Fruit fly (Drosophila melanogaster) whole organism, prepupa: ENCODE measurements around the gene S6KL.
A peak's percentile ranks its signal among the peaks of the same experiment; 100 is the strongest.

Experiments used
- Blimp-1 ChIP-seq: fragments of 200-800 bp; sonication (Bioruptor generic); optimal IDR thresholded peaks from 3 replicates; lab custom pipeline; 2017; ENCODE audit warnings: missing biosample characterization, missing genetic modification characterization, mild to moderate bottlenecking, moderate library complexity, missing genetic modification reagents
- CG10669 ChIP-seq: fragments of 200-800 bp; sonication (Bioruptor generic); optimal IDR thresholded peaks from 3 replicates; lab custom pipeline; 2018; ENCODE audit warnings: missing biosample characterization, mild to moderate bottlenecking, missing genetic modification characterization, moderate library complexity
- CG11294 ChIP-seq: fragments of 200-800 bp; sonication (Bioruptor generic); IDR thresholded peaks from 2 replicates; pipeline ENCODE4 v1.3.6; 2022; ENCODE audit warnings: missing biosample characterization, missing genetic modification characterization
- CG11902 ChIP-seq: fragments of 200-800 bp; sonication (Bioruptor generic); optimal IDR thresholded peaks from 3 replicates; lab custom pipeline; 2016; ENCODE audit warnings: missing biosample characterization, missing genetic modification characterization
- CG15336 ChIP-seq: fragments of 200-800 bp; sonication (Bioruptor generic); IDR thresholded peaks from 2 replicates; pipeline ENCODE4 v1.3.6; 2022; ENCODE audit warnings: missing biosample characterization, missing genetic modification characterization
- CG1621 ChIP-seq: fragments of 200-800 bp; sonication (Bioruptor generic); optimal IDR thresholded peaks from 3 replicates; lab custom pipeline; 2018; ENCODE audit warnings: missing biosample characterization, mild to moderate bottlenecking, missing genetic modification characterization
- CG16779 ChIP-seq: fragments of 200-800 bp; sonication (Bioruptor generic); optimal IDR thresholded peaks from 3 replicates; lab custom pipeline; 2017; ENCODE audit warnings: missing biosample characterization, mild to moderate bottlenecking, missing genetic modification characterization
- CG3032 ChIP-seq: fragments of 200-800 bp; optimal IDR thresholded peaks from 2 replicates; lab custom pipeline; 2019; ENCODE audit warnings: missing biosample characterization, mild to moderate bottlenecking, missing genetic modification characterization, moderate library complexity
- CG32006 ChIP-seq: fragments of 200-800 bp; sonication (Bioruptor generic); optimal IDR thresholded peaks from 3 replicates; lab custom pipeline; 2017; ENCODE audit warnings: missing biosample characterization, mild to moderate bottlenecking, missing genetic modification characterization
- CG34406 ChIP-seq: fragments of 200-800 bp; sonication (Bioruptor generic); optimal IDR thresholded peaks from 3 replicates; lab custom pipeline; 2016; ENCODE audit warnings: missing biosample characterization, missing genetic modification characterization
- CG3919 ChIP-seq: fragments of 200-800 bp; sonication (Bioruptor generic); optimal IDR thresholded peaks from 3 replicates; lab custom pipeline; 2016; ENCODE audit warnings: missing biosample characterization, missing genetic modification characterization
- CG4318 ChIP-seq: fragments of 200-800 bp; sonication (Bioruptor generic); optimal IDR thresholded peaks from 3 replicates; lab custom pipeline; 2017; ENCODE audit warnings: missing biosample characterization, mild to moderate bottlenecking, missing genetic modification characterization
- CG6276 ChIP-seq: fragments of 200-800 bp; sonication (Bioruptor generic); optimal IDR thresholded peaks from 2 replicates; lab custom pipeline; 2017; ENCODE audit warnings: missing biosample characterization, mild to moderate bottlenecking, missing genetic modification characterization
- CG6792 ChIP-seq: fragments of 200-800 bp; sonication (Bioruptor generic); optimal IDR thresholded peaks from 3 replicates; lab custom pipeline; 2016; ENCODE audit warnings: missing biosample characterization, missing genetic modification characterization
- CG6808 ChIP-seq: fragments of 200-800 bp; sonication (Bioruptor generic); optimal IDR thresholded peaks from 3 replicates; lab custom pipeline; 2017; ENCODE audit warnings: missing biosample characterization, missing genetic modification characterization, mild to moderate bottlenecking, moderate library complexity, missing genetic modification reagents
- CG6854 ChIP-seq: fragments of 200-800 bp; sonication (Bioruptor generic); optimal IDR thresholded peaks from 2 replicates; lab custom pipeline; 2017; ENCODE audit warnings: missing biosample characterization, mild to moderate bottlenecking, missing genetic modification characterization
- CG7368 ChIP-seq: fragments of 200-800 bp; sonication (Bioruptor generic); optimal IDR thresholded peaks from 3 replicates; lab custom pipeline; 2016; ENCODE audit warnings: missing biosample characterization, missing genetic modification characterization
- CG8119 ChIP-seq: fragments of 200-800 bp; sonication (Bioruptor generic); IDR thresholded peaks from 3 replicates; pipeline ENCODE4 v1.3.6; 2022; ENCODE audit warnings: missing biosample characterization, missing genetic modification characterization
- CG8319 ChIP-seq: fragments of 200-800 bp; sonication (Bioruptor generic); optimal IDR thresholded peaks from 3 replicates; lab custom pipeline; 2016; ENCODE audit warnings: missing biosample characterization, missing genetic modification characterization
- CG8632 ChIP-seq: fragments of 200-800 bp; sonication (Bioruptor generic); optimal IDR thresholded peaks from 3 replicates; lab custom pipeline; 2016; ENCODE audit warnings: missing biosample characterization, missing genetic modification characterization
- CG9139 ChIP-seq: fragments of 200-800 bp; sonication (Bioruptor generic); optimal IDR thresholded peaks from 3 replicates; lab custom pipeline; 2017; ENCODE audit warnings: missing biosample characterization, mild to moderate bottlenecking, missing genetic modification characterization
- Eip75B ChIP-seq: fragments of 200-800 bp; sonication (Bioruptor generic); optimal IDR thresholded peaks from 3 replicates; lab custom pipeline; 2016; ENCODE audit warnings: missing biosample characterization, missing genetic modification characterization
- Eip93F ChIP-seq: fragments of 200-800 bp; sonication (Bioruptor generic); optimal IDR thresholded peaks from 2 replicates; lab custom pipeline; 2016; ENCODE audit warnings: missing biosample characterization, mild to moderate bottlenecking, missing genetic modification characterization
- Ets21C ChIP-seq: fragments of 200-800 bp; sonication (Bioruptor generic); optimal IDR thresholded peaks from 3 replicates; lab custom pipeline; 2016; ENCODE audit warnings: missing biosample characterization, missing genetic modification characterization
- Ets96B ChIP-seq: fragments of 200-800 bp; optimal IDR thresholded peaks from 2 replicates; lab custom pipeline; 2019; ENCODE audit warnings: missing biosample characterization, mild to moderate bottlenecking, missing genetic modification characterization, moderate library complexity
- Gug ChIP-seq: fragments of 200-800 bp; sonication (Bioruptor generic); IDR thresholded peaks from 2 replicates; pipeline ENCODE4 v1.3.6; 2022; ENCODE audit warnings: missing biosample characterization, missing genetic modification characterization
- Hr38 ChIP-seq: sonication (Bioruptor generic); optimal IDR thresholded peaks from 2 replicates; lab custom pipeline; 2016; ENCODE audit warnings: missing biosample characterization, missing genetic modification characterization
- Hr4 ChIP-seq: fragments of 200-800 bp; sonication (Bioruptor generic); optimal IDR thresholded peaks from 3 replicates; lab custom pipeline; 2016; ENCODE audit warnings: missing biosample characterization, missing genetic modification characterization
- Lpt ChIP-seq: fragments of 200-800 bp; sonication (Bioruptor generic); optimal IDR thresholded peaks from 3 replicates; lab custom pipeline; 2016; ENCODE audit warnings: missing biosample characterization, missing genetic modification characterization
- Smox ChIP-seq: fragments of 200-800 bp; sonication (Bioruptor generic); optimal IDR thresholded peaks from 3 replicates; lab custom pipeline; 2016; ENCODE audit warnings: missing biosample characterization, missing genetic modification characterization
- Sox102F ChIP-seq: fragments of 200-800 bp; sonication (Bioruptor generic); optimal IDR thresholded peaks from 2 replicates; lab custom pipeline; 2016; ENCODE audit warnings: missing biosample characterization, mild to moderate bottlenecking, missing genetic modification characterization
- Sox14 ChIP-seq: fragments of 200-800 bp; sonication (Bioruptor generic); optimal IDR thresholded peaks from 3 replicates; lab custom pipeline; 2016; ENCODE audit warnings: missing biosample characterization, missing genetic modification characterization
- achi ChIP-seq: fragments of 200-800 bp; sonication (Bioruptor generic); optimal IDR thresholded peaks from 3 replicates; lab custom pipeline; 2016; ENCODE audit warnings: missing biosample characterization, missing genetic modification characterization
- acj6 ChIP-seq: fragments of 200-800 bp; sonication (Bioruptor generic); optimal IDR thresholded peaks from 3 replicates; lab custom pipeline; 2016; ENCODE audit warnings: missing biosample characterization, missing genetic modification characterization
- cyc ChIP-seq: fragments of 200-800 bp; sonication (Bioruptor generic); optimal IDR thresholded peaks from 3 replicates; lab custom pipeline; 2016; ENCODE audit warnings: missing biosample characterization, missing genetic modification characterization
- eg ChIP-seq: fragments of 200-800 bp; sonication (Bioruptor generic); IDR thresholded peaks from 3 replicates; pipeline ENCODE4 v1.3.6; 2022; ENCODE audit warnings: missing biosample characterization, missing genetic modification characterization
- esn ChIP-seq: fragments of 200-800 bp; sonication (Bioruptor generic); optimal IDR thresholded peaks from 2 replicates; lab custom pipeline; 2016; ENCODE audit warnings: missing biosample characterization, mild to moderate bottlenecking, missing genetic modification characterization, moderate library complexity
- fd85E ChIP-seq: fragments of 200-800 bp; sonication (Bioruptor generic); optimal IDR thresholded peaks from 3 replicates; lab custom pipeline; 2016; ENCODE audit warnings: missing biosample characterization, missing genetic modification characterization
- fkh ChIP-seq: fragments of 200-800 bp; sonication (Bioruptor generic); optimal IDR thresholded peaks from 3 replicates; lab custom pipeline; 2017; ENCODE audit warnings: missing biosample characterization, mild to moderate bottlenecking, missing genetic modification characterization, moderate library complexity
- lz ChIP-seq: fragments of 200-800 bp; sonication (Bioruptor generic); optimal IDR thresholded peaks from 3 replicates; lab custom pipeline; 2016; ENCODE audit warnings: missing biosample characterization, missing genetic modification characterization
- salr ChIP-seq, 2 experiments: fragments of 200-800 bp; sonication (Bioruptor generic); optimal IDR thresholded peaks; 3 replicates each; lab custom pipeline; 2016 to 2018; ENCODE audit warnings: missing biosample characterization in 2 of 2, missing genetic modification characterization in 2 of 2, mild to moderate bottlenecking in 1 of 2
- spab ChIP-seq: fragments of 200-800 bp; sonication (Bioruptor generic); optimal IDR thresholded peaks from 2 replicates; lab custom pipeline; 2017; ENCODE audit warnings: missing biosample characterization, mild to moderate bottlenecking, missing genetic modification characterization, missing genetic modification reagents
- ss ChIP-seq, 2 experiments: fragments of 200-800 bp; sonication (Bioruptor generic); optimal IDR thresholded peaks; 2 replicates in 1 of 2; 3 replicates in 1 of 2; lab custom pipeline; 2017 to 2018; ENCODE audit warnings: mild to moderate bottlenecking in 2 of 2, missing biosample characterization in 2 of 2, missing genetic modification characterization in 2 of 2, moderate library complexity in 1 of 2
- svp ChIP-seq: fragments of 200-800 bp; sonication (Bioruptor generic); peaks from one replicate; lab custom pipeline; 2016; ENCODE audit warnings: missing biosample characterization, missing genetic modification characterization
- topi ChIP-seq: fragments of 200-800 bp; sonication (Bioruptor generic); optimal IDR thresholded peaks from 3 replicates; lab custom pipeline; 2016; ENCODE audit warnings: missing biosample characterization, missing genetic modification characterization
- vri ChIP-seq: fragments of 200-800 bp; sonication (Bioruptor generic); optimal IDR thresholded peaks from 3 replicates; lab custom pipeline; 2016; ENCODE audit warnings: missing biosample characterization, mild to moderate bottlenecking, missing genetic modification characterization

The S6KL gene

dm6 chrX:18843229-18844033 is 55.2 kb downstream of the S6KL start, which contains the start of gene htk (continued):
- no peak for TF ChIP-seq CG32006
- peak; percentile 57 for TF ChIP-seq svp
- TF ChIP-seq Sox14 (GFP tag; lab: Kevin White, UChicago) = peak; percentile 40
- TF ChIP-seq CG6854 = peak; percentile 7
- no peak for TF ChIP-seq CG4318 (GFP tag; lab: Kevin White, UChicago)
- peak; percentile 40 for TF ChIP-seq acj6 (GFP tag; lab: Kevin White, UChicago)
- TF ChIP-seq CG34406 = no peak
- no peak for TF ChIP-seq CG11294 (GFP tag; lab: Robert Waterston, UW)
- no peak for TF ChIP-seq CG8319 (GFP tag; lab: Kevin White, UChicago)

dm6 chrX:18848338-18849021 is 60.2 kb downstream of the S6KL start, which contains the start of gene shop:
Gene shop (minus strand): TSS chrX:18848566.
- TF ChIP-seq CG6276 (GFP tag; lab: Kevin White, UChicago) (peak; percentile 84), CG8319 (GFP tag; lab: Kevin White, UChicago) (peak; percentile 73), CG3919 (peak; percentile 87), esn (GFP tag; lab: Kevin White, UChicago) (peak; percentile 92), spab (peak; percentile 72), Smox (GFP tag; lab: Kevin White, UChicago) (peak; percentile 89), Ets21C (GFP tag; lab: Kevin White, UChicago) (peak; percentile 82), CG15336 (GFP tag; lab: Robert Waterston, UW) (peak; percentile 75), CG9139 (peak; percentile 78), achi (GFP tag; lab: Kevin White, UChicago) (peak; percentile 88), CG1621 (tag; lab: Kevin White, UChicago) (peak; percentile 63), CG11294 (GFP tag; lab: Robert Waterston, UW) (peak; percentile 44; the same call in 1 of the 2 replicates), Sox102F (GFP tag; lab: Kevin White, UChicago) (peak; percentile 82), vri (peak; percentile 72), CG3032 (tag; lab: Kevin White, UChicago) (peak; percentile 85), Eip75B (GFP tag; lab: Kevin White, UChicago) (peak; percentile 87), CG8119 (peak; percentile 87), ss (GFP tag; optimal IDR thresholded peaks at IDR 0.05; lab: Kevin White, UChicago) (peak; percentile 77 to 85), CG11902 (GFP tag; lab: Kevin White, UChicago) (peak; percentile 83), fd85E (peak; percentile 66), CG6854 (peak; percentile 58), CG6792 (GFP tag; lab: Kevin White, UChicago) (peak; percentile 85), Ets96B (tag; lab: Kevin White, UChicago) (peak; percentile 81), Blimp-1 (GFP tag; lab: Kevin White, UChicago) (peak; percentile 73), CG8632 (peak; percentile 88), CG7368 (GFP tag; lab: Kevin White, UChicago) (peak; percentile 76), CG10669 (peak; percentile 87), CG6808 (peak; percentile 86), Hr4 (GFP tag; lab: Kevin White, UChicago) (peak; percentile 87), Lpt (GFP tag; lab: Kevin White, UChicago) (peak; percentile 82), salr (GFP tag; optimal IDR thresholded peaks at IDR 0.05; lab: Kevin White, UChicago) (peak; percentile 56 to 87), cyc (GFP tag; lab: Kevin White, UChicago) (peak; percentile 87), Gug (GFP tag; lab: Robert Waterston, UW) (peak; percentile 68), CG32006 (peak; percentile 94), lz (GFP tag; lab: Kevin White, UChicago) (peak; percentile 93), Hr38 (GFP tag; lab: Kevin White, UChicago) (no peak), svp (peak; percentile 96), CG4318 (GFP tag; lab: Kevin White, UChicago) (peak; percentile 86), eg (GFP tag; lab: Robert Waterston, UW) (peak; percentile 70), Eip93F (GFP tag; lab: Kevin White, UChicago) (peak; percentile 4), topi (GFP tag; lab: Kevin White, UChicago) (peak; percentile 92), CG16779 (tag; lab: Kevin White, UChicago) (no peak), fkh (GFP tag; lab: Kevin White, UChicago) (peak; percentile 83)
